Worm (Caenorhabditis elegans): ENCODE data around the gene srlf-19.

Gene srlf-19

DNA sequence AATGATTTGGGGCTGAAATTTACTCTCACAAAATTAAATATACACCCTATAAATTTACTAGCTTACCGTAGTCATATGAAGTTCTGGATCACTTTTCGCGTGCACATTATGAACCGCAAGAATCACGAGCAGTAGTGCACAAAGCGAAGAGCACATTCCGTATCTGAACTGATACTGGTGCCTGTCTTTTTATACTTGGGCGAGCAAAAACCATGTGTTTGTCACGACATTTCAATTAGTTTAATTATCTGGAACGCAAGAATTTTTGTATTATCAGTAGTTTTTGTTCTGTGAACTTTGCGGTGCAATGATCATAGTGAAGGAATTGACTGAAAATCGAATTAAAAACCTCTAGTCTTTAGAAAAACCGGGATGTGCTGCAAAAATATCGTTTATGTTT lies 18.8 kb downstream of the srlf-19 start, which contains the start of gene lipl-3:
Gene lipl-3, minus strand, starts transcription at position 161 of the 400 bp plus-strand sequence.
- TF ChIP-seq dao-5 (tag; optimal IDR thresholded peaks at IDR 0.05) (no peak), him-1 (tag; optimal IDR thresholded peaks at IDR 0.05) (no peak), W03F9.2 (tag; optimal IDR thresholded peaks at IDR 0.05) (no peak)

- TF ChIP-seq dao-5 (tag; optimal IDR thresholded peaks at IDR 0.05), result no peak
- TF ChIP-seq W03F9.2 (tag; optimal IDR thresholded peaks at IDR 0.05), result no peak
- TF ChIP-seq him-1 (tag; optimal IDR thresholded peaks at IDR 0.05), result no peak
Observed at ce11 chrV:525040-525439, 19.7 kb downstream of the srlf-19 start, which contains the start of gene R11G11.16. R11G11.16 (minus strand) TSS chrV:525140.

- TF ChIP-seq him-1 (tag; optimal IDR thresholded peaks at IDR 0.05), result no peak
- TF ChIP-seq W03F9.2 (tag; optimal IDR thresholded peaks at IDR 0.05), result no peak
- no peak for TF ChIP-seq dao-5 (tag; optimal IDR thresholded peaks at IDR 0.05)
Observed at ce11 chrV:527602-528001, 22.3 kb downstream of the srlf-19 start, which contains the start of gene srw-108. srw-108 (plus strand) TSS chrV:527902.

- TF ChIP-seq him-1 (tag; optimal IDR thresholded peaks at IDR 0.05) (no peak), dao-5 (tag; optimal IDR thresholded peaks at IDR 0.05) (no peak), W03F9.2 (tag; optimal IDR thresholded peaks at IDR 0.05) (no peak)
Observed at ce11 chrV:532046-532445, 26.8 kb downstream of the srlf-19 start, which contains the start of gene nhr-58. nhr-58 (plus strand) TSS chrV:532259.

- TF ChIP-seq dao-5 (tag; optimal IDR thresholded peaks at IDR 0.05) (no peak), him-1 (tag; optimal IDR thresholded peaks at IDR 0.05) (no peak), W03F9.2 (tag; optimal IDR thresholded peaks at IDR 0.05) (no peak)
Observed at ce11 chrV:534176-534575, 28.9 kb downstream of the srlf-19 start, which contains the start of gene nhr-132. nhr-132 (plus strand) TSS chrV:534446.

DNA sequence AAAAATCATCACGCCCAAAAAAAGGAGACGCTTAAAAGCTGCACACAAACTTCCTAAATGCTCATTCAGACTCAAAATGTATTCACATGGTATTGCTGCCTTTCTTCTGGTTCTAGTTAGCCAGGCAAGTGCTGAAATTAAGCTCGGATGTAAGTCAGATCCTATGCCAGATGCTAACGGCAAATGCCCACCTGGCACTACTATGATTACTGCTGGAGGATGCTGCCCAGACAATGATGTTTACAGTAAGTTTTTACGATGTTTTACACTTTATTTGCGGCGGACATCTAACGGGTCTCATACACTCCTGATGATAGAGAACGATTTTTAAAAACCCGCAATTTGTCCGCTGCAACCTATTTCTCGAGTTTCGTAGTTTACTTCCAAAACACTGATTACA lies 31.3 kb downstream of the srlf-19 start, which contains the start of gene C14C6.5:
Gene C14C6.5, plus strand, starts transcription at position 58 of the 400 bp plus-strand sequence.
- TF ChIP-seq him-1 (tag; optimal IDR thresholded peaks at IDR 0.05), result no peak

DNA sequence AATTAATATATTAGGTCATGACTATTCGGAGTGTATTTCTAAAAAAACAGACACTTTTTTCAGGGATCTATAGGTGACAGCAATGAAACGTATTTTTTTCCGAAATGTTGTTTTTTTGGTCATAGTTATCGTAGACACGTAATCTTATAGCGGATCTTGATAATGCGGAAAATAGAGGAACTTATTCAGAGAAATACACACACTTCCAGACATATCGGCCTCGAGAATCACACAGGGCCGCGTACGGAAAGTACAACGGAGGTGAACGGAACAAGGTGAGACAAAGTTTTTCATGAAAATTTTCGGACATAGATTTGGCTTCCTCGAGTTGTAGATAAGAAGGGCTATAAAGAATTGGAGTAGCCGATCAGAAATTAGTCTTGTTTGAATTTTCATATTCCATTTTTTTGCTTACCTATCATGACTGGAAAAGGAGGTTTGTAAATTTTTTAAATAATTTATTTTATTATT lies 33.8 kb downstream of the srlf-19 start, which contains the start of gene nhr-155:
Gene nhr-155, plus strand, starts transcription at position 421 of the 471 bp plus-strand sequence.
- TF ChIP-seq him-1 (tag; optimal IDR thresholded peaks at IDR 0.05), result no peak
- TF ChIP-seq dao-5 (tag; optimal IDR thresholded peaks at IDR 0.05), result no peak
- TF ChIP-seq W03F9.2 (tag; optimal IDR thresholded peaks at IDR 0.05), result no peak

DNA sequence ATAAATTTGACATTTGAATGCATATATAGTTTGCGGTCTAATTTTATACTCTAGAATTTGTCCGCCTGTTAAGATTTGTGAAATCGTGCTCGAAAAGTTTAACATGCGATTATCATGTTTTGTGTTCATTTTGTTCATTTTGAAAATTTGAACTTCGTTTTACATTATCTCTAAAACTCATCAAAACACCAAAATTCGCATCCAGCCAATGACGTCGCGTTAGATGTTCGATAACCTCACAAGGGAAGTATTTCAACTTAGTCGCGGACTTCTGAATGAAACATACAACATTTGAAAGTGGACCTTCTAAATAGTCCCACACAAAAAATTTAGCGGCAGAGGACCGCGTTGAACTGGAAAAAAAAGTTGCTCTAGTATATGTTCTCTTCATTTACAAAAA lies 36.2 kb downstream of the srlf-19 start:
- TF ChIP-seq him-1 (tag; optimal IDR thresholded peaks at IDR 0.05) (no peak), W03F9.2 (tag; optimal IDR thresholded peaks at IDR 0.05) (no peak), dao-5 (tag; optimal IDR thresholded peaks at IDR 0.05) (no peak)

- TF ChIP-seq him-1 (tag; optimal IDR thresholded peaks at IDR 0.05), result no peak
- no peak for TF ChIP-seq W03F9.2 (tag; optimal IDR thresholded peaks at IDR 0.05)
- TF ChIP-seq dao-5 (tag; optimal IDR thresholded peaks at IDR 0.05), result no peak
Observed at ce11 chrV:543169-543568, 37.9 kb downstream of the srlf-19 start, which contains the start of gene C14C6.3. C14C6.3 (plus strand) TSS chrV:543469.

DNA sequence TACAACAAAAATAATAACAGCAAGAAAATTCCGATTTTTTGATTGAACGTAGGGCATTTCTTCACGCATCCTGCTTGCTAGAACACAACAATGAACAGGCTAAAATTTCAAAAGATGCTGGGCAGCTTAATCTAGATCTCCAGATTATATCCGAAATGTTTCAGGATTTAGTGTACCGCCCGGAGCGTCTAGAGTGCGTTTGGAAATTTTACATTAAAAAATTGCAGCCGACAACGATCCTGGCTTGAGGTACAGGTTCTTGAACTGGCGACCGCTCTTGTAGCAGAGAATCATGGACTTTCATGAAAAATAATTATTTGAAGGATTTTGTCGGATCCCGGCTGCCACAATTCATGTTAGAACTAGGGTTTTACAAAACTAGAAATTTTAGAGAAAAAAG lies 42.7 kb downstream of the srlf-19 start, which contains the start of gene C14C6.6:
Gene C14C6.6, minus strand, starts transcription at position 101 of the 400 bp plus-strand sequence.
- TF ChIP-seq dao-5 (tag; optimal IDR thresholded peaks at IDR 0.05), result no peak
- TF ChIP-seq him-1 (tag; optimal IDR thresholded peaks at IDR 0.05), result no peak
- TF ChIP-seq W03F9.2 (tag; optimal IDR thresholded peaks at IDR 0.05), result no peak

- no peak for TF ChIP-seq him-1 (tag; optimal IDR thresholded peaks at IDR 0.05)
- no peak for TF ChIP-seq W03F9.2 (tag; optimal IDR thresholded peaks at IDR 0.05)
- TF ChIP-seq dao-5 (tag; optimal IDR thresholded peaks at IDR 0.05), result no peak
Observed at ce11 chrV:552406-552805, 47.1 kb downstream of the srlf-19 start.

DNA sequence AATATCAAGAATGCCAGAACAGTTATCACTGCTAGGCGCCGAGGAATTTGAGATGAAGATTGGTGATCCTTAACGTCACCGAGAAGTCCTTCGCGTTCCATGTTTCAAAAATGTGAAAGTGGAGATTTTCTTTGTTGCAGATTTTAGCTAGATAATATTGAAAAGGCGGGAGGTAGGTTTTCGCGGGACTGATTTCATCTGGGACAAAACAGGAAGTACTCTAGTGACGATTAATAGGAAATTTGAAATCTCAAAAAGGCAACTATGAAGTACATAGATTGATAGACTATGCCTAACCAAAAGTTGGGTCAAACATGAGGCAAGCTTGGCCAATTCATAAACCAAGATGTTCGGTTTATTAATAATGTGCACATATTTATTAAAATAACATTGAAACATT lies 47.8 kb downstream of the srlf-19 start, which contains the start of gene C14C6.8:
Gene C14C6.8, minus strand, starts transcription at position 101 of the 400 bp plus-strand sequence.
- TF ChIP-seq W03F9.2 (tag; optimal IDR thresholded peaks at IDR 0.05) (no peak), him-1 (tag; optimal IDR thresholded peaks at IDR 0.05) (no peak), dao-5 (tag; optimal IDR thresholded peaks at IDR 0.05) (no peak)
